Worm (Caenorhabditis elegans) whole organism, L4 larva: ENCODE measurements around the gene srw-99.

Source experiments
- F26F4.8 ChIP-seq: fragments of 200-800 bp; sonication (Bioruptor generic); conservative IDR thresholded peaks from 2 replicates; pipeline ENCODE4 v1.3.6; 2022; ENCODE audit warnings: missing genetic modification characterization, missing compliant biosample characterization
- F37D6.2 ChIP-seq: sonication (generic microtip); optimal IDR thresholded peaks from 2 replicates; lab custom pipeline; 2016; ENCODE audit warnings: mild to moderate bottlenecking, missing genetic modification characterization, missing compliant biosample characterization
- R02D3.7 ChIP-seq: fragments of 150-350 bp; sonication (generic microtip); optimal IDR thresholded peaks from 3 replicates; lab custom pipeline; 2014; ENCODE audit warnings: missing biosample characterization, missing genetic modification characterization
- Y48G9A.11 ChIP-seq: fragments of 200-800 bp; sonication (Bioruptor generic); IDR thresholded peaks from 2 replicates; pipeline ENCODE4 v1.3.6; 2022; ENCODE audit warnings: missing genetic modification reagents, missing genetic modification characterization, missing compliant biosample characterization
- Y5F2A.4 ChIP-seq: fragments of 200-800 bp; sonication (Bioruptor generic); optimal IDR thresholded peaks from 2 replicates; lab custom pipeline; 2018; ENCODE audit warnings: mild to moderate bottlenecking, missing genetic modification characterization, missing compliant biosample characterization
- ZK337.2 ChIP-seq: fragments of 200-800 bp; sonication (Bioruptor generic); IDR thresholded peaks from 2 replicates; pipeline ENCODE4 v1.3.6; 2022; ENCODE audit warnings: missing genetic modification reagents, missing genetic modification characterization, missing compliant biosample characterization
- ama-1 ChIP-seq: fragments of 150-350 bp; optimal IDR thresholded peaks from 2 replicates; lab custom pipeline; 2014; ENCODE audit warnings: inconsistent platforms, mixed read lengths
- ceh-20 ChIP-seq: fragments of 200-800 bp; sonication (Bioruptor generic); IDR thresholded peaks from 2 replicates; pipeline ENCODE4 v1.3.6; 2022; ENCODE audit warnings: missing genetic modification reagents, missing genetic modification characterization, missing compliant biosample characterization
- ceh-28 ChIP-seq: fragments of 150-350 bp; optimal IDR thresholded peaks from 2 replicates; lab custom pipeline; 2014; ENCODE audit warnings: missing biosample characterization, missing genetic modification reagents, missing genetic modification characterization
- ceh-44 ChIP-seq: fragments of 200-800 bp; sonication (Bioruptor generic); IDR thresholded peaks from 2 replicates; pipeline ENCODE4 v1.3.6; 2022; ENCODE audit warnings: missing genetic modification reagents, missing genetic modification characterization, missing compliant biosample characterization
- ctbp-1 ChIP-seq: fragments of 200-800 bp; sonication (Bioruptor generic); IDR thresholded peaks from 2 replicates; pipeline ENCODE4 v1.3.6; 2022; ENCODE audit warnings: missing genetic modification reagents, missing genetic modification characterization, missing compliant biosample characterization
- daf-19 ChIP-seq: fragments of 200-800 bp; sonication (Bioruptor generic); conservative IDR thresholded peaks from 2 replicates; pipeline ENCODE4 v1.3.6; 2022; ENCODE audit warnings: missing genetic modification characterization, missing compliant biosample characterization
- dmd-8 ChIP-seq: fragments of 200-800 bp; sonication (Bioruptor generic); IDR thresholded peaks from 2 replicates; pipeline ENCODE4 v1.3.6; 2022; ENCODE audit warnings: missing genetic modification characterization, missing compliant biosample characterization
- dmd-9 ChIP-seq: fragments of 200-800 bp; sonication (Bioruptor generic); IDR thresholded peaks from 2 replicates; pipeline ENCODE4 v1.3.6; 2022; ENCODE audit warnings: missing genetic modification reagents, missing genetic modification characterization, missing compliant biosample characterization
- dve-1 ChIP-seq: sonication (generic microtip); optimal IDR thresholded peaks from 2 replicates; lab custom pipeline; 2017; ENCODE audit warnings: antibody characterized with exemption, mild to moderate bottlenecking, missing genetic modification characterization, missing compliant biosample characterization; ENCODE audit not compliant: insufficient read depth
- lin-1 ChIP-seq: fragments of 200-800 bp; sonication (Bioruptor generic); IDR thresholded peaks from 2 replicates; pipeline ENCODE4 v1.3.6; 2022; ENCODE audit warnings: missing genetic modification reagents, missing genetic modification characterization, missing compliant biosample characterization
- lin-29 ChIP-seq: fragments of 200-800 bp; sonication (Bioruptor generic); IDR thresholded peaks from 2 replicates; pipeline ENCODE4 v1.3.6; 2022; ENCODE audit warnings: missing genetic modification reagents, missing genetic modification characterization, missing compliant biosample characterization
- lin-38 ChIP-seq: fragments of 200-800 bp; sonication (Bioruptor generic); IDR thresholded peaks from 2 replicates; pipeline ENCODE4 v1.3.6; 2022; ENCODE audit warnings: missing genetic modification reagents, missing genetic modification characterization, missing compliant biosample characterization
- lin-39 ChIP-seq: fragments of 150-350 bp; optimal IDR thresholded peaks from 2 replicates; lab custom pipeline; 2014; ENCODE audit warnings: missing biosample characterization, missing genetic modification reagents, missing genetic modification characterization
- lsy-2 ChIP-seq, 2 experiments: fragments of 150-350 bp in 1 of 2; sonication (generic microtip) in 1 of 2; optimal IDR thresholded peaks; 2 replicates each; lab custom pipeline; 2014 to 2017; ENCODE audit warnings: missing biosample characterization in 2 of 2, missing genetic modification characterization in 2 of 2
- madf-5 ChIP-seq, 2 experiments: fragments of 200-800 bp; sonication (Bioruptor generic); IDR thresholded peaks; 2 replicates each; pipeline ENCODE4 v1.3.6; 2022; ENCODE audit warnings: missing compliant biosample characterization in 2 of 2, missing genetic modification characterization in 2 of 2
- mep-1 ChIP-seq: fragments of 150-350 bp; sonication (generic microtip); optimal IDR thresholded peaks from 3 replicates; lab custom pipeline; 2014; ENCODE audit warnings: missing biosample characterization, missing genetic modification characterization
- mes-2 ChIP-seq: sonication (generic microtip); optimal IDR thresholded peaks from 2 replicates; lab custom pipeline; 2016; ENCODE audit warnings: missing genotype, mild to moderate bottlenecking, missing genetic modification characterization, missing compliant biosample characterization; ENCODE audit not compliant: poor library complexity, severe bottlenecking
- nhr-28 ChIP-seq: fragments of 150-350 bp; optimal IDR thresholded peaks from 2 replicates; lab custom pipeline; 2014; ENCODE audit warnings: missing biosample characterization, missing genetic modification characterization
- nhr-41 ChIP-seq: fragments of 200-800 bp; sonication (Bioruptor generic); IDR thresholded peaks from 2 replicates; pipeline ENCODE4 v1.3.6; 2022; ENCODE audit warnings: missing genetic modification reagents, missing genetic modification characterization, missing compliant biosample characterization
- nhr-6 ChIP-seq: fragments of 150-350 bp; optimal IDR thresholded peaks from 2 replicates; lab custom pipeline; 2014; ENCODE audit warnings: missing biosample characterization, missing genetic modification characterization
- nhr-76 ChIP-seq: fragments of 150-350 bp; optimal IDR thresholded peaks from 2 replicates; lab custom pipeline; 2014; ENCODE audit warnings: missing biosample characterization, missing genetic modification characterization
- nhr-77 ChIP-seq: fragments of 150-350 bp; optimal IDR thresholded peaks from 2 replicates; lab custom pipeline; 2014; ENCODE audit warnings: missing biosample characterization, missing genetic modification characterization
- php-3 ChIP-seq: fragments of 200-800 bp; sonication (Bioruptor generic); IDR thresholded peaks from 2 replicates; pipeline ENCODE4 v1.3.6; 2022; ENCODE audit warnings: missing genetic modification reagents, missing genetic modification characterization, missing compliant biosample characterization
- pqm-1 ChIP-seq: sonication (generic microtip); optimal IDR thresholded peaks from 2 replicates; lab custom pipeline; 2017; ENCODE audit warnings: missing biosample characterization, missing genetic modification characterization
- spr-1 ChIP-seq: sonication (generic microtip); optimal IDR thresholded peaks from 2 replicates; lab custom pipeline; 2016; ENCODE audit warnings: mild to moderate bottlenecking, missing genetic modification characterization, missing compliant biosample characterization
- zfp-2 ChIP-seq: sonication (generic microtip); optimal IDR thresholded peaks from 2 replicates; lab custom pipeline; 2016; ENCODE audit warnings: mild to moderate bottlenecking, missing genetic modification characterization, missing compliant biosample characterization
- zfp-3 ChIP-seq: fragments of 200-800 bp; sonication (Bioruptor generic); conservative IDR thresholded peaks from 2 replicates; pipeline ENCODE4 v1.3.6; 2022; ENCODE audit warnings: missing genetic modification reagents, missing genetic modification characterization, missing compliant biosample characterization
- ztf-11 ChIP-seq: fragments of 150-350 bp; optimal IDR thresholded peaks from 2 replicates; lab custom pipeline; 2014; ENCODE audit warnings: missing biosample characterization, missing genetic modification characterization

srw-99 gene

DNA sequence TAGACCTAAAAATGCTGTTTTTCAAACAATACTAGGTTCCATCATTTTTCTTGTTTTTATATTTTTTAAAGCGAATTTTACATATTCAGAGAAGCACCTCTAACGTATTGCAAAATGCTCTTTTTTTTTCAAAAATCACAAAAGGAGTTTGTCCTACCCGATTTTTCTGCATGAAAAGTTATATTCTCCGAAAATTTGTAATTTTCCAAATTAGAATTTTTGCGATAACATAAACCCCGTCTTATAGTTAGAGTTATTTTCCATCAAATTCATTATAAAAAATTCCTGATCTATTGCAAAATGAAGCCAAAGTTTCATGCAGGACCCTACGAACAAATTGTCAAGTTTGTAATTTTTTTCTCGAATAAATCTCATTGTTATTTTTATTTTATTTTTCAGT lies at the start of gene srw-99:
Gene srw-99, plus strand, starts transcription at position 301 of the 400 bp plus-strand sequence.
- TF ChIP-seq lin-38 (GFP tag; lab: Robert Waterston, UW): no peak
- no peak for TF ChIP-seq F26F4.8
- TF ChIP-seq zfp-2 (tag; lab: Kevin White, UChicago): no peak
- no peak for TF ChIP-seq daf-19 (GFP tag; lab: Robert Waterston, UW)
- TF ChIP-seq R02D3.7 (tag; lab: Kevin White, UChicago): no peak
- TF ChIP-seq ztf-11: no peak
- TF ChIP-seq ctbp-1 (GFP tag; lab: Robert Waterston, UW): no peak
- no peak for TF ChIP-seq Y48G9A.11 (GFP tag; lab: Robert Waterston, UW)
- TF ChIP-seq pqm-1 (tag; lab: Kevin White, UChicago): no peak

DNA sequence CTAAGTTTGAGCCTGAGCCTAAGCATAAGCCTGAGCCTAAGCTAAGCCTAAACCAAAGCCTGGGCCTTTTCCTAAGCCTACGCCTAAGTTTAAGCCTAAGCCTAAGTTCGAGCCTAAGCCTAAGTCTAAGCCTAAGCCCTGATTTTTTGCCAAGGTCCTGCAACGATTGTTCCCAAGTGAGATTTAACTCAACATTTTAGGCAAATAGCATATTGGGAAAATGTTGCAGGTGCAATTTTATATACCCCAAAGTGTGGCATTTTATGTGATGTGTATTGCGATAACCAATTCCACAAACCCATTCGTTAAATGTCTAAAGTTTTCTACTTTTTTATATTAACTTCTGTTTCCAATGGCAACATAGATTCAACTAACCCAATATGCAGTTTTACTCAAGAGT lies 46.3 kb upstream of the srw-99 start, which contains the start of gene irld-40:
Gene irld-40, plus strand, starts transcription at position 301 of the 400 bp plus-strand sequence.
- no peak for TF ChIP-seq dmd-9 (GFP tag; lab: Robert Waterston, UW)
- no peak for TF ChIP-seq zfp-3 (GFP tag; lab: Robert Waterston, UW)
- TF ChIP-seq lsy-2 (tag; optimal IDR thresholded peaks at IDR 0.05; lab: Kevin White, UChicago): no peak

DNA sequence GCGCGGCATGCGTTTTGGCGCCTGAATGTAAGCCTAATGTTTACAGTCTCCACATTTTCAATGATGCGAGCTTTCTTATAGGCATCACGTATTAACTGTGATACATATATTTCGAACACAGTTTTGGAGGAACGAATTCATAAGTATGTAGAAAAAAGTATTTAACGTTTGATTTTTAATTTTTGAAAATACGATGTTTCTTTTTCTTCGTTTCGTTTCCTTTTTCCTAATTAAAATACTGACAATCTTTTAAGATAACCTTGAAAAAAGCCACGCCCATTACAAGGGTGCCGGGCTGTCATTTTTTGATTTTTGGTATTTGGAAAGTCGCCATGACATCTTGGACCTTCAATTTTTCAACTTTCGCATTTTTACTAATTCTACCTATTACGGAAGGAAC lies 43.6 kb upstream of the srw-99 start, which contains the start of gene K04F1.9:
Gene K04F1.9, plus strand, starts transcription at position 301 of the 400 bp plus-strand sequence.
- TF ChIP-seq lin-29 (GFP tag; lab: Robert Waterston, UW): no peak
- TF ChIP-seq mep-1 (tag; lab: Kevin White, UChicago): no peak
- TF ChIP-seq nhr-77 (tag; lab: Kevin White, UChicago): no peak
- TF ChIP-seq zfp-3 (GFP tag; lab: Robert Waterston, UW): no peak
- TF ChIP-seq lin-39 (tag; lab: Kevin White, UChicago): no peak
- no peak for TF ChIP-seq F37D6.2 (tag; lab: Kevin White, UChicago)
- no peak for TF ChIP-seq ZK337.2 (GFP tag; lab: Robert Waterston, UW)
- no peak for TF ChIP-seq mes-2 (tag; lab: Kevin White, UChicago)

DNA sequence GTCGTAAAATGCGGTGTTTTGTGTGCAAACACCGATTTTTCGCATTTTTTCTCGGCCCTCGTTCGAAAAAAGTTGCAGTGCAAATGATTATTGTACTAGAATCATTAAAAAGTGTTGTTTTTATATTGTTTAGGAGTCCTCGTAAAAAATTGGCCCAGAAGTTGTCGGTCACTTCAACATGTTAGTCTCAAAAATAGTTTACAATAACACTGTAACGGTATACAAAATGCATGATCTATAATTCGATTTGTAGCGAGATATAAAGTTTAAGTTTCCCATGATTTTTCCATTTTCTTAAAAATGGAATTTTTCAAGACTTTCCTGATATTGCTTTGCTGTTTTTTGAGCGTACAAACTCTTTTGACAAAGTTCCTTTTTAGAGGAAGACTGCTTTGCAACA lies 41.6 kb upstream of the srw-99 start, which contains the start of gene K04F1.8:
Gene K04F1.8, plus strand, starts transcription at position 301 of the 400 bp plus-strand sequence.
- TF ChIP-seq madf-5 (GFP tag; IDR thresholded peaks at IDR 0.05; lab: Robert Waterston, UW) (no peak), nhr-41 (GFP tag; lab: Robert Waterston, UW) (no peak), ceh-28 (tag; lab: Kevin White, UChicago) (no peak), ama-1 (lab: Kevin White, UChicago) (no peak), lin-1 (GFP tag; lab: Robert Waterston, UW) (no peak), nhr-76 (tag; lab: Kevin White, UChicago) (no peak), ceh-20 (GFP tag; lab: Robert Waterston, UW) (no peak), ceh-44 (GFP tag; lab: Robert Waterston, UW) (no peak)

DNA sequence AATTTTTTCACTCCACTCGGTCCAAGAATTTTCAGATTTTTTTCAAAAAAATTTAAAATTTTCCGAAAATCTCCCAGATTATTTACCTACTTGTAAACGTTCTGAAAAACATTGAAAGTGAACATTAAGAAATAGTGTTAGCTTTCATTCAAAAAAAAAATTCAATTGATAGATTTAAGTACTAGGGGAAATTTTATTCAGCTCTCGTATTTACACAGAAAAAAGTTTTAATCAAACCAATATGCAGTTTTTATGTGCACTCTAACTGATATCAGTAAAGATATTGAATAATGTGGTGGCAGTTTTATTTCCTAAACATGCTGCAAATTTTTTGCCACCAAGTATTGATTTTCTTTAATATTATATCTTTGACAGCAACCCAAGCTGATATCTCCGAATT lies 40.3 kb upstream of the srw-99 start, which contains the start of gene irld-42:
Gene irld-42, plus strand, starts transcription at position 301 of the 400 bp plus-strand sequence.
- TF ChIP-seq nhr-28 (tag; lab: Kevin White, UChicago): no peak
- no peak for TF ChIP-seq zfp-3 (GFP tag; lab: Robert Waterston, UW)
- TF ChIP-seq dmd-8: no peak
- TF ChIP-seq Y5F2A.4: no peak
- no peak for TF ChIP-seq dve-1 (tag; lab: Kevin White, UChicago)
- no peak for TF ChIP-seq php-3
- TF ChIP-seq nhr-6 (tag; lab: Kevin White, UChicago): no peak
- TF ChIP-seq spr-1 (tag; lab: Kevin White, UChicago): no peak
- TF ChIP-seq lin-29 (GFP tag; lab: Robert Waterston, UW): no peak
